Fruit fly (Drosophila melanogaster) whole organism, embryonic: ENCODE measurements around the gene eIF4H2.

Experiments
- CG13624 ChIP-seq: fragments of 200-800 bp; sonication (Bioruptor generic); optimal IDR thresholded peaks from 2 replicates; lab custom pipeline; 2016; ENCODE audit warnings: missing biosample characterization, missing genetic modification characterization
- CG16779 ChIP-seq: fragments of 200-800 bp; sonication (Bioruptor generic); IDR thresholded peaks from 2 replicates; pipeline ENCODE4 v1.3.6; 2022; ENCODE audit warnings: missing biosample characterization, missing genetic modification characterization
- CG17328 ChIP-seq: fragments of 200-800 bp; sonication (Bioruptor generic); IDR thresholded peaks from 2 replicates; pipeline ENCODE4 v1.3.6; 2022; ENCODE audit warnings: missing biosample characterization, missing genetic modification characterization
- CG17802 ChIP-seq: fragments of 200-800 bp; sonication (Bioruptor generic); optimal IDR thresholded peaks from 2 replicates; lab custom pipeline; 2018; ENCODE audit warnings: missing biosample characterization, mild to moderate bottlenecking, missing genetic modification characterization, moderate library complexity
- Eip74EF ChIP-seq, 2 experiments: fragments of 200-800 bp in 1 of 2; fragments of >200 bp in 1 of 2; sonication (Bioruptor generic) in 1 of 2; optimal IDR thresholded peaks; 2 replicates each; lab custom pipeline; 2017 to 2019; ENCODE audit warnings: missing biosample characterization in 2 of 2, missing genetic modification characterization in 2 of 2, mild to moderate bottlenecking in 1 of 2, moderate library complexity in 1 of 2
- PHDP ChIP-seq: fragments of 200-800 bp; sonication (Bioruptor generic); optimal IDR thresholded peaks from 3 replicates; lab custom pipeline; 2018; ENCODE audit warnings: missing biosample characterization, mild to moderate bottlenecking, missing genetic modification characterization, moderate library complexity
- chn ChIP-seq: fragments of 200-800 bp; sonication (Bioruptor generic); optimal IDR thresholded peaks from 2 replicates; lab custom pipeline; 2016; ENCODE audit warnings: missing biosample characterization, missing genetic modification characterization
- crp ChIP-seq, 2 experiments: fragments of 200-800 bp; sonication (Bioruptor generic); optimal IDR thresholded peaks; 2 replicates in 1 of 2; 3 replicates in 1 of 2; lab custom pipeline; 2017; ENCODE audit warnings: missing biosample characterization in 2 of 2, missing genetic modification characterization in 2 of 2, mild to moderate bottlenecking in 1 of 2, moderate library complexity in 1 of 2
- gem ChIP-seq: fragments of 200-800 bp; sonication (Bioruptor generic); optimal IDR thresholded peaks from 2 replicates; lab custom pipeline; 2019; ENCODE audit warnings: missing biosample characterization, mild to moderate bottlenecking, missing genetic modification characterization, moderate library complexity
- run ChIP-seq: fragments of 200-800 bp; sonication (Bioruptor generic); optimal IDR thresholded peaks from 3 replicates; lab custom pipeline; 2018; ENCODE audit warnings: missing biosample characterization, mild to moderate bottlenecking, missing genetic modification characterization

- no peak for TF ChIP-seq CG13624 (GFP tag; lab: Kevin White, UChicago)
- TF ChIP-seq CG17802 (tag; lab: Kevin White, UChicago): no peak
- TF ChIP-seq chn (GFP tag; lab: Kevin White, UChicago): no peak
- peak; percentile 50 for TF ChIP-seq gem (tag; lab: Kevin White, UChicago)
- TF ChIP-seq CG16779 (GFP tag; lab: Robert Waterston, UW): no peak
- TF ChIP-seq crp (GFP tag; optimal IDR thresholded peaks at IDR 0.05; lab: Kevin White, UChicago): no peak
- peak; percentile 32; the same call in 1 of the 2 replicates for TF ChIP-seq CG17328 (GFP tag; lab: Robert Waterston, UW)
- no peak for TF ChIP-seq Eip74EF (GFP tag; optimal IDR thresholded peaks at IDR 0.05; lab: Kevin White, UChicago)
- peak; percentile 30 for TF ChIP-seq PHDP (tag; lab: Kevin White, UChicago)
- no peak for TF ChIP-seq run (tag; lab: Kevin White, UChicago)
Measured at dm6 chr3R:30775249-30775648, 49.4 kb downstream of the eIF4H2 start.
